Worm (Caenorhabditis elegans) whole organism, young adult: ENCODE data around the gene Y73F4A.3.

Experiments
- B0019.2 ChIP-seq: fragments of 200-800 bp; sonication (Bioruptor generic); conservative IDR thresholded peaks from 2 replicates; pipeline ENCODE4 v1.3.6; 2022; ENCODE audit warnings: missing genetic modification reagents, missing genetic modification characterization, missing compliant biosample characterization
- B0035.1 ChIP-seq: sonication (generic microtip); optimal IDR thresholded peaks from 2 replicates; lab custom pipeline; 2016; ENCODE audit warnings: missing genetic modification characterization, mild to moderate bottlenecking, missing compliant biosample characterization, missing genotype, missing genetic modification reagents
- F22D6.2 ChIP-seq: sonication (generic microtip); optimal IDR thresholded peaks from 2 replicates; lab custom pipeline; 2016; ENCODE audit warnings: mild to moderate bottlenecking, missing genetic modification characterization, missing compliant biosample characterization
- F23B12.7 ChIP-seq: sonication (generic microtip); optimal IDR thresholded peaks from 2 replicates; lab custom pipeline; 2017; ENCODE audit warnings: missing genetic modification characterization, mild to moderate bottlenecking, missing compliant biosample characterization, antibody characterized with exemption, moderate library complexity; ENCODE audit not compliant: insufficient read depth
- F39B2.1 ChIP-seq: fragments of 200-800 bp; sonication (Bioruptor generic); IDR thresholded peaks from 2 replicates; pipeline ENCODE4 v1.3.6; 2022; ENCODE audit warnings: missing genetic modification reagents, missing genetic modification characterization, missing compliant biosample characterization
- F49E8.2 ChIP-seq: sonication (generic microtip); optimal IDR thresholded peaks from 3 replicates; lab custom pipeline; 2017; ENCODE audit warnings: missing genetic modification characterization, mild to moderate bottlenecking, missing compliant biosample characterization, antibody characterized with exemption, moderate library complexity; ENCODE audit not compliant: insufficient read depth
- F52B5.7 ChIP-seq: sonication (generic microtip); optimal IDR thresholded peaks from 2 replicates; lab custom pipeline; 2016; ENCODE audit warnings: mild to moderate bottlenecking, missing genetic modification characterization, missing compliant biosample characterization
- T07F8.4 ChIP-seq: sonication (generic microtip); optimal IDR thresholded peaks from 2 replicates; lab custom pipeline; 2016; ENCODE audit warnings: mild to moderate bottlenecking, missing genetic modification characterization, moderate library complexity, missing compliant biosample characterization
- Y79H2A.3 ChIP-seq: fragments of 200-800 bp; sonication (Bioruptor generic); conservative IDR thresholded peaks from 2 replicates; pipeline ENCODE4 v1.3.6; 2022; ENCODE audit warnings: missing genetic modification reagents, missing genetic modification characterization, missing compliant biosample characterization
- Y95B8A.8 ChIP-seq: fragments of 200-800 bp; sonication (Bioruptor generic); IDR thresholded peaks from 2 replicates; pipeline ENCODE4 v1.3.6; 2022; ENCODE audit warnings: missing genetic modification reagents, missing genetic modification characterization, missing compliant biosample characterization
- ZK185.1 ChIP-seq: sonication (generic microtip); optimal IDR thresholded peaks from 2 replicates; lab custom pipeline; 2016; ENCODE audit warnings: mild to moderate bottlenecking, missing genetic modification characterization, missing compliant biosample characterization; ENCODE audit not compliant: poor library complexity, severe bottlenecking
- ama-1 ChIP-seq, 3 experiments: fragments of 150-350 bp in 1 of 3; sonication (generic microtip) in 2 of 3; optimal IDR thresholded peaks; 2 replicates each; lab custom pipeline; 2014 to 2018; ENCODE audit warnings: missing biosample characterization in 2 of 3, missing genetic modification characterization in 2 of 3, missing genetic modification reagents in 2 of 3
- aptf-3 ChIP-seq: fragments of 200-800 bp; sonication (Bioruptor generic); IDR thresholded peaks from 2 replicates; pipeline ENCODE4 v1.3.6; 2022; ENCODE audit warnings: missing genetic modification characterization, missing compliant biosample characterization
- attf-6 ChIP-seq: fragments of 200-800 bp; sonication (Bioruptor generic); IDR thresholded peaks from 2 replicates; pipeline ENCODE4 v1.3.6; 2022; ENCODE audit warnings: missing genetic modification reagents, missing genetic modification characterization, missing compliant biosample characterization
- bed-1 ChIP-seq: fragments of 200-800 bp; sonication (Bioruptor generic); IDR thresholded peaks from 2 replicates; pipeline ENCODE4 v1.3.6; 2022; ENCODE audit warnings: missing genetic modification reagents, missing genetic modification characterization, missing compliant biosample characterization
- bed-2 ChIP-seq: fragments of 200-800 bp; sonication (Bioruptor generic); IDR thresholded peaks from 2 replicates; pipeline ENCODE4 v1.3.6; 2022; ENCODE audit warnings: missing genetic modification reagents, missing genetic modification characterization, missing compliant biosample characterization
- ceh-40 ChIP-seq: fragments of 200-800 bp; sonication (Bioruptor generic); IDR thresholded peaks from 2 replicates; pipeline ENCODE4 v1.3.6; 2022; ENCODE audit warnings: missing genetic modification characterization, missing compliant biosample characterization
- ceh-91 ChIP-seq: fragments of 200-800 bp; sonication (Bioruptor generic); IDR thresholded peaks from 2 replicates; pipeline ENCODE4 v1.3.6; 2022; ENCODE audit warnings: missing genetic modification reagents, missing genetic modification characterization, missing compliant biosample characterization
- dpff-1 ChIP-seq: sonication (generic microtip); optimal IDR thresholded peaks from 2 replicates; lab custom pipeline; 2017; ENCODE audit warnings: mild to moderate bottlenecking, missing genetic modification characterization, missing compliant biosample characterization
- egl-44 ChIP-seq: fragments of 200-800 bp; sonication (Bioruptor generic); IDR thresholded peaks from 2 replicates; pipeline ENCODE4 v1.3.6; 2022; ENCODE audit warnings: missing genetic modification reagents, missing genetic modification characterization, missing compliant biosample characterization
- egrh-3 ChIP-seq: fragments of 200-800 bp; sonication (Bioruptor generic); IDR thresholded peaks from 2 replicates; pipeline ENCODE4 v1.3.6; 2022; ENCODE audit warnings: missing genetic modification reagents, missing genetic modification characterization, missing compliant biosample characterization
- fkh-3 ChIP-seq: sonication (generic microtip); optimal IDR thresholded peaks from 2 replicates; lab custom pipeline; 2016; ENCODE audit warnings: mild to moderate bottlenecking, missing genetic modification characterization, missing compliant biosample characterization
- hlh-12 ChIP-seq: sonication (generic microtip); optimal IDR thresholded peaks from 2 replicates; lab custom pipeline; 2016; ENCODE audit warnings: missing genetic modification characterization, missing compliant biosample characterization
- hlh-26 ChIP-seq: fragments of 200-800 bp; sonication (Bioruptor generic); conservative IDR thresholded peaks from 2 replicates; pipeline ENCODE4 v1.3.6; 2022; ENCODE audit warnings: missing genetic modification reagents, missing genetic modification characterization, missing compliant biosample characterization
- hmg-20 ChIP-seq: fragments of 200-800 bp; sonication (Bioruptor generic); IDR thresholded peaks from 2 replicates; pipeline ENCODE4 v1.3.6; 2022; ENCODE audit warnings: missing genetic modification reagents, missing genetic modification characterization, missing compliant biosample characterization
- hsf-1 ChIP-seq: fragments of 200-800 bp; sonication (Bioruptor generic); IDR thresholded peaks from 2 replicates; pipeline ENCODE4 v1.3.6; 2022; ENCODE audit warnings: missing genetic modification reagents, missing genetic modification characterization, missing compliant biosample characterization
- let-526 ChIP-seq: fragments of 200-800 bp; sonication (Bioruptor generic); IDR thresholded peaks from 2 replicates; pipeline ENCODE4 v1.3.6; 2022; ENCODE audit warnings: missing genetic modification reagents, missing genetic modification characterization, missing compliant biosample characterization
- lin-35 ChIP-seq, 3 experiments: fragments of 150-350 bp in 2 of 3; sonication (generic microtip) in 1 of 3; optimal IDR thresholded peaks; 2 replicates each; lab custom pipeline; 2014 to 2018; ENCODE audit warnings: missing biosample characterization in 3 of 3, missing genetic modification characterization in 3 of 3, missing genetic modification reagents in 3 of 3
- lin-54 ChIP-seq: fragments of 200-800 bp; sonication (Bioruptor generic); optimal IDR thresholded peaks from 2 replicates; lab custom pipeline; 2018; ENCODE audit warnings: mild to moderate bottlenecking, missing genetic modification characterization, missing compliant biosample characterization
- madf-6 ChIP-seq: fragments of 200-800 bp; sonication (Bioruptor generic); IDR thresholded peaks from 2 replicates; pipeline ENCODE4 v1.3.6; 2022; ENCODE audit warnings: missing genetic modification reagents, missing genetic modification characterization, missing compliant biosample characterization
- mcd-1 ChIP-seq: fragments of 200-800 bp; sonication (Bioruptor generic); IDR thresholded peaks from 2 replicates; pipeline ENCODE4 v1.3.6; 2022; ENCODE audit warnings: missing genetic modification reagents, missing genetic modification characterization, missing compliant biosample characterization
- mel-28 ChIP-seq: sonication (generic microtip); optimal IDR thresholded peaks from 2 replicates; lab custom pipeline; 2016; ENCODE audit warnings: borderline replicate concordance, mild to moderate bottlenecking, missing genetic modification characterization, missing compliant biosample characterization
- mes-4 ChIP-seq: sonication (generic microtip); optimal IDR thresholded peaks from 2 replicates; lab custom pipeline; 2016; ENCODE audit warnings: missing genotype, missing genetic modification characterization, missing compliant biosample characterization
- mxl-1 ChIP-seq: sonication (generic microtip); optimal IDR thresholded peaks from 2 replicates; lab custom pipeline; 2016; ENCODE audit warnings: missing genetic modification characterization, missing compliant biosample characterization
- nhr-179 ChIP-seq: sonication (generic microtip); optimal IDR thresholded peaks from 2 replicates; lab custom pipeline; 2016; ENCODE audit warnings: mild to moderate bottlenecking, missing genetic modification characterization, missing compliant biosample characterization
- nhr-80 ChIP-seq: sonication (generic microtip); optimal IDR thresholded peaks from 2 replicates; lab custom pipeline; 2016; ENCODE audit warnings: missing genetic modification characterization, missing compliant biosample characterization
- nhr-90 ChIP-seq: sonication (generic microtip); optimal IDR thresholded peaks from 2 replicates; lab custom pipeline; 2016; ENCODE audit warnings: missing genotype, mild to moderate bottlenecking, missing genetic modification characterization, missing compliant biosample characterization
- rec-8 ChIP-seq, 2 experiments: sonication (generic microtip); optimal IDR thresholded peaks; 2 replicates each; lab custom pipeline; 2016; ENCODE audit warnings: mild to moderate bottlenecking in 2 of 2, missing genetic modification characterization in 2 of 2, missing genetic modification reagents in 2 of 2, missing genotype in 2 of 2, missing biosample characterization in 1 of 2, missing compliant biosample characterization in 1 of 2, moderate library complexity in 1 of 2
- repo-1 ChIP-seq: sonication (generic microtip); optimal IDR thresholded peaks from 2 replicates; lab custom pipeline; 2017; ENCODE audit warnings: mild to moderate bottlenecking, missing genetic modification characterization, missing compliant biosample characterization
- sdz-38 ChIP-seq: sonication (generic microtip); optimal IDR thresholded peaks from 2 replicates; lab custom pipeline; 2016; ENCODE audit warnings: missing genotype, missing genetic modification characterization, missing compliant biosample characterization
- snpc-1.1 ChIP-seq: sonication (generic microtip); optimal IDR thresholded peaks from 2 replicates; lab custom pipeline; 2017; ENCODE audit warnings: missing genetic modification characterization, mild to moderate bottlenecking, missing compliant biosample characterization, antibody characterized with exemption, moderate library complexity, missing genotype, missing genetic modification reagents; ENCODE audit not compliant: insufficient read depth
- sptf-2 ChIP-seq: fragments of 200-800 bp; sonication (Bioruptor generic); optimal IDR thresholded peaks from 2 replicates; lab custom pipeline; 2018; ENCODE audit warnings: mild to moderate bottlenecking, missing genetic modification characterization, missing compliant biosample characterization
- unc-62 ChIP-seq: fragments of 150-350 bp; optimal IDR thresholded peaks from 2 replicates; lab custom pipeline; 2014; ENCODE audit warnings: missing biosample characterization, missing genetic modification reagents, missing genetic modification characterization
- zfh-2 ChIP-seq: fragments of 200-800 bp; sonication (Bioruptor generic); conservative IDR thresholded peaks from 2 replicates; pipeline ENCODE4 v1.3.6; 2022; ENCODE audit warnings: missing genetic modification reagents, missing genetic modification characterization, missing compliant biosample characterization
- ztf-22 ChIP-seq: fragments of 200-800 bp; sonication (Bioruptor generic); optimal IDR thresholded peaks from 2 replicates; lab custom pipeline; 2018; ENCODE audit warnings: mild to moderate bottlenecking, missing genetic modification characterization, moderate library complexity, missing compliant biosample characterization
- ztf-25 ChIP-seq: fragments of 200-800 bp; sonication (Bioruptor generic); IDR thresholded peaks from 2 replicates; pipeline ENCODE4 v1.3.6; 2022; ENCODE audit warnings: missing genetic modification reagents, missing genetic modification characterization, missing compliant biosample characterization
- ztf-26 ChIP-seq: sonication (generic microtip); optimal IDR thresholded peaks from 2 replicates; lab custom pipeline; 2017; ENCODE audit warnings: missing genetic modification characterization, missing compliant biosample characterization
- ztf-28 ChIP-seq: fragments of 200-800 bp; sonication (Bioruptor generic); IDR thresholded peaks from 2 replicates; pipeline ENCODE4 v1.3.6; 2022; ENCODE audit warnings: missing genetic modification reagents, missing genetic modification characterization, missing compliant biosample characterization

The Y73F4A.3 gene

ce11 chrIV:9074244-9074723 is 34.0 kb upstream of the Y73F4A.3 start, which contains the start of gene mppb-1 (continued):
- TF ChIP-seq hsf-1 (GFP tag; lab: Robert Waterston, UW): 0 out of 2 replicates have a peak, but pooled peaks have one; percentile 38
- TF ChIP-seq let-526 (GFP tag; lab: Robert Waterston, UW): 0 out of 2 replicates have a peak, but pooled peaks have one; percentile 62
- TF ChIP-seq F39B2.1 (GFP tag; lab: Robert Waterston, UW): no peak
- no peak for TF ChIP-seq egl-44
- TF ChIP-seq hlh-12 (tag; lab: Kevin White, UChicago): peak; percentile 1
- TF ChIP-seq ztf-25 (GFP tag; lab: Robert Waterston, UW): no peak
- no peak for TF ChIP-seq zfh-2 (GFP tag; lab: Robert Waterston, UW)
- TF ChIP-seq B0019.2 (GFP tag; lab: Robert Waterston, UW): 0 out of 2 replicates have a peak, but pooled peaks have one; percentile 38
- no peak for TF ChIP-seq Y95B8A.8 (GFP tag; lab: Robert Waterston, UW)
- TF ChIP-seq ztf-26 (tag; lab: Kevin White, UChicago): no peak
- no peak for TF ChIP-seq mes-4 (tag; lab: Kevin White, UChicago)
- no peak for TF ChIP-seq nhr-90
- peak; percentile 51; the same call in 1 of the 2 replicates for TF ChIP-seq madf-6 (GFP tag; lab: Robert Waterston, UW)
- peak; percentile 20 to 92 (median 48) for TF ChIP-seq lin-35 (GFP tag; optimal IDR thresholded peaks at IDR 0.05; lab: Kevin White, UChicago)
- peak; percentile 46 for TF ChIP-seq F23B12.7 (tag; lab: Kevin White, UChicago)
- no peak for TF ChIP-seq fkh-3 (tag; lab: Kevin White, UChicago)
- TF ChIP-seq sdz-38: no peak
- no peak for TF ChIP-seq ama-1 (optimal IDR thresholded peaks at IDR 0.05; lab: Kevin White, UChicago)
- no peak for TF ChIP-seq ama-1 (GFP tag; optimal IDR thresholded peaks at IDR 0.05; lab: Kevin White, UChicago)
- no peak for TF ChIP-seq hlh-26
- no peak for TF ChIP-seq repo-1
- TF ChIP-seq dpff-1 (tag; lab: Kevin White, UChicago): no peak
- no peak for TF ChIP-seq ceh-40 (GFP tag; lab: Robert Waterston, UW)
- TF ChIP-seq rec-8 (tag; optimal IDR thresholded peaks at IDR 0.05; lab: Kevin White, UChicago): peak; percentile 60
- 0 out of 2 replicates have a peak, but pooled peaks have one; percentile 23 for TF ChIP-seq attf-6 (GFP tag; lab: Robert Waterston, UW)
- peak; percentile 89 for TF ChIP-seq ztf-28 (GFP tag; lab: Robert Waterston, UW)
- TF ChIP-seq F52B5.7 (tag; lab: Kevin White, UChicago): peak; percentile 33
- no peak for TF ChIP-seq mel-28 (tag; lab: Kevin White, UChicago)
- TF ChIP-seq nhr-80 (tag; lab: Kevin White, UChicago): peak; percentile 1
- no peak for TF ChIP-seq T07F8.4
- TF ChIP-seq Y79H2A.3 (GFP tag; lab: Robert Waterston, UW): no peak
- peak; percentile 49 for TF ChIP-seq F22D6.2
- no peak for TF ChIP-seq snpc-1.1 (tag; lab: Kevin White, UChicago)
- TF ChIP-seq hmg-20 (GFP tag; lab: Robert Waterston, UW): no peak
- TF ChIP-seq sptf-2 (GFP tag; lab: Kevin White, UChicago): no peak
- TF ChIP-seq lin-54 (GFP tag; lab: Kevin White, UChicago): peak; percentile 96
- peak; percentile 85 for TF ChIP-seq bed-2 (GFP tag; lab: Robert Waterston, UW)
- TF ChIP-seq ztf-22 (GFP tag; lab: Kevin White, UChicago): no peak
- no peak for TF ChIP-seq aptf-3 (GFP tag; lab: Robert Waterston, UW)
- TF ChIP-seq unc-62: no peak
- TF ChIP-seq bed-1 (GFP tag; lab: Robert Waterston, UW): 0 out of 2 replicates have a peak, but pooled peaks have one; percentile 21
- TF ChIP-seq B0035.1 (tag; lab: Kevin White, UChicago): no peak
- peak; percentile 72 for TF ChIP-seq mcd-1 (GFP tag; lab: Robert Waterston, UW)
- TF ChIP-seq mxl-1 (tag; lab: Kevin White, UChicago): no peak
- TF ChIP-seq egrh-3 (GFP tag; lab: Robert Waterston, UW): no peak
- TF ChIP-seq ZK185.1 (tag; lab: Kevin White, UChicago): peak; percentile 96
- no peak for TF ChIP-seq F49E8.2 (tag; lab: Kevin White, UChicago)
- TF ChIP-seq nhr-179: no peak
- 0 out of 2 replicates have a peak, but pooled peaks have one; percentile 30 for TF ChIP-seq ceh-91 (GFP tag; lab: Robert Waterston, UW)
